Worm (Caenorhabditis elegans) whole organism, L4 larva: Measurements from ENCODE around the gene ent-3.

Source experiments
- F37D6.2 ChIP-seq: sonication (generic microtip); optimal IDR thresholded peaks from 2 replicates; lab custom pipeline; 2016; ENCODE audit warnings: mild to moderate bottlenecking, missing genetic modification characterization, missing compliant biosample characterization
- F44E2.7 ChIP-seq: fragments of 200-800 bp; sonication (Bioruptor generic); IDR thresholded peaks from 2 replicates; pipeline ENCODE4 v2.1.2; 2022; ENCODE audit warnings: missing genetic modification characterization, missing compliant biosample characterization
- F49E8.2 ChIP-seq: sonication (generic microtip); optimal IDR thresholded peaks from 2 replicates; lab custom pipeline; 2016; ENCODE audit warnings: missing compliant biosample characterization, mild to moderate bottlenecking, missing genetic modification characterization, borderline replicate concordance
- R02D3.7 ChIP-seq: fragments of 150-350 bp; sonication (generic microtip); optimal IDR thresholded peaks from 3 replicates; lab custom pipeline; 2014; ENCODE audit warnings: missing biosample characterization, missing genetic modification characterization
- Y75B8A.6 ChIP-seq: fragments of 200-800 bp; sonication (Bioruptor generic); IDR thresholded peaks from 2 replicates; pipeline ENCODE4 v1.3.6; 2022; ENCODE audit warnings: missing genetic modification reagents, missing genetic modification characterization, missing compliant biosample characterization
- aly-2 ChIP-seq: sonication (generic microtip); optimal IDR thresholded peaks from 2 replicates; lab custom pipeline; 2018; ENCODE audit warnings: missing biosample characterization, missing genetic modification characterization
- ama-1 ChIP-seq: fragments of 150-350 bp; optimal IDR thresholded peaks from 2 replicates; lab custom pipeline; 2014; ENCODE audit warnings: inconsistent platforms, mixed read lengths
- arid-1 ChIP-seq: fragments of 200-800 bp; sonication (Bioruptor generic); conservative IDR thresholded peaks from 2 replicates; pipeline ENCODE4 v1.3.6; 2022; ENCODE audit warnings: missing genetic modification reagents, missing genetic modification characterization, missing compliant biosample characterization
- attf-4 ChIP-seq: sonication (generic microtip); optimal IDR thresholded peaks from 3 replicates; lab custom pipeline; 2017; ENCODE audit warnings: missing biosample characterization, missing genetic modification characterization
- ceh-20 ChIP-seq: fragments of 200-800 bp; sonication (Bioruptor generic); IDR thresholded peaks from 2 replicates; pipeline ENCODE4 v1.3.6; 2022; ENCODE audit warnings: missing genetic modification reagents, missing genetic modification characterization, missing compliant biosample characterization
- ceh-62 ChIP-seq: sonication (generic microtip); optimal IDR thresholded peaks from 2 replicates; lab custom pipeline; 2017; ENCODE audit warnings: missing biosample characterization, missing genetic modification characterization
- ceh-82 ChIP-seq: sonication (generic microtip); optimal IDR thresholded peaks from 2 replicates; lab custom pipeline; 2017; ENCODE audit warnings: missing biosample characterization, missing genetic modification characterization
- ces-1 ChIP-seq: fragments of 150-350 bp; sonication (generic microtip); optimal IDR thresholded peaks from 4 replicates; lab custom pipeline; 2014; ENCODE audit warnings: missing biosample characterization, missing genetic modification reagents, missing genetic modification characterization
- daf-8 ChIP-seq: fragments of 200-800 bp; sonication (Bioruptor generic); IDR thresholded peaks from 2 replicates; pipeline ENCODE4 v1.3.6; 2022; ENCODE audit warnings: missing genetic modification characterization, missing compliant biosample characterization
- dmd-8 ChIP-seq: fragments of 200-800 bp; sonication (Bioruptor generic); IDR thresholded peaks from 2 replicates; pipeline ENCODE4 v1.3.6; 2022; ENCODE audit warnings: missing genetic modification characterization, missing compliant biosample characterization
- dpl-1 ChIP-seq: fragments of 150-350 bp; optimal IDR thresholded peaks from 2 replicates; lab custom pipeline; 2014; ENCODE audit warnings: missing biosample characterization, missing genetic modification reagents, missing genetic modification characterization
- duxl-1 ChIP-seq: sonication (generic microtip); optimal IDR thresholded peaks from 2 replicates; lab custom pipeline; 2016; ENCODE audit warnings: mild to moderate bottlenecking, missing genetic modification characterization, moderate library complexity, missing compliant biosample characterization; ENCODE audit not compliant: poor library complexity
- dve-1 ChIP-seq: sonication (generic microtip); optimal IDR thresholded peaks from 2 replicates; lab custom pipeline; 2017; ENCODE audit warnings: antibody characterized with exemption, mild to moderate bottlenecking, missing genetic modification characterization, missing compliant biosample characterization; ENCODE audit not compliant: insufficient read depth
- fkh-10 ChIP-seq: fragments of 150-350 bp; optimal IDR thresholded peaks from 2 replicates; lab custom pipeline; 2014; ENCODE audit warnings: missing biosample characterization, missing genetic modification reagents, missing genetic modification characterization
- hif-1 ChIP-seq, 2 experiments: sonication (generic microtip); optimal IDR thresholded peaks; 2 replicates each; lab custom pipeline; 2016 to 2017; ENCODE audit warnings: missing compliant biosample characterization in 2 of 2, missing genetic modification characterization in 2 of 2, missing genetic modification reagents in 2 of 2, missing genotype in 2 of 2, mild to moderate bottlenecking in 1 of 2
- lin-15B ChIP-seq: fragments of 150-350 bp; sonication (generic microtip); optimal IDR thresholded peaks from 3 replicates; lab custom pipeline; 2014; ENCODE audit warnings: missing biosample characterization, missing genetic modification characterization
- lir-3 ChIP-seq: sonication (generic microtip); optimal IDR thresholded peaks from 2 replicates; lab custom pipeline; 2016; ENCODE audit warnings: mild to moderate bottlenecking, missing genetic modification characterization, missing compliant biosample characterization
- madf-9 ChIP-seq: fragments of 200-800 bp; sonication (Bioruptor generic); conservative IDR thresholded peaks from 2 replicates; pipeline ENCODE4 v1.3.6; 2022; ENCODE audit warnings: missing genetic modification reagents, missing genetic modification characterization, missing compliant biosample characterization
- mdt-29 ChIP-seq: fragments of 200-800 bp; sonication (Bioruptor generic); IDR thresholded peaks from 2 replicates; pipeline ENCODE4 v1.3.6; 2022; ENCODE audit warnings: missing genetic modification reagents, missing genetic modification characterization, missing compliant biosample characterization
- mep-1 ChIP-seq: fragments of 150-350 bp; sonication (generic microtip); optimal IDR thresholded peaks from 3 replicates; lab custom pipeline; 2014; ENCODE audit warnings: missing biosample characterization, missing genetic modification characterization
- mes-2 ChIP-seq: sonication (generic microtip); optimal IDR thresholded peaks from 2 replicates; lab custom pipeline; 2016; ENCODE audit warnings: missing genotype, mild to moderate bottlenecking, missing genetic modification characterization, missing compliant biosample characterization; ENCODE audit not compliant: poor library complexity, severe bottlenecking
- mxl-2 ChIP-seq: fragments of 200-800 bp; sonication (Bioruptor generic); conservative IDR thresholded peaks from 2 replicates; pipeline ENCODE4 v1.3.6; 2022; ENCODE audit warnings: missing genetic modification reagents, missing genetic modification characterization, missing compliant biosample characterization
- mxl-3 ChIP-seq: fragments of 200-800 bp; sonication (Bioruptor generic); optimal IDR thresholded peaks from 2 replicates; lab custom pipeline; 2018; ENCODE audit warnings: mild to moderate bottlenecking, missing genetic modification characterization, missing compliant biosample characterization
- nhr-10 ChIP-seq: fragments of 150-350 bp; optimal IDR thresholded peaks from 2 replicates; lab custom pipeline; 2014; ENCODE audit warnings: missing biosample characterization, missing genetic modification characterization
- nhr-11 ChIP-seq: fragments of 150-350 bp; optimal IDR thresholded peaks from 2 replicates; lab custom pipeline; 2014; ENCODE audit warnings: missing biosample characterization, missing genetic modification characterization
- nhr-111 ChIP-seq: fragments of 200-800 bp; sonication (Bioruptor generic); optimal IDR thresholded peaks from 2 replicates; lab custom pipeline; 2018; ENCODE audit warnings: mild to moderate bottlenecking, missing genetic modification characterization, missing compliant biosample characterization
- nhr-28 ChIP-seq: fragments of 150-350 bp; optimal IDR thresholded peaks from 2 replicates; lab custom pipeline; 2014; ENCODE audit warnings: missing biosample characterization, missing genetic modification characterization
- nhr-41 ChIP-seq: fragments of 200-800 bp; sonication (Bioruptor generic); IDR thresholded peaks from 2 replicates; pipeline ENCODE4 v1.3.6; 2022; ENCODE audit warnings: missing genetic modification reagents, missing genetic modification characterization, missing compliant biosample characterization
- nhr-42 ChIP-seq: fragments of 200-800 bp; sonication (Bioruptor generic); IDR thresholded peaks from 2 replicates; pipeline ENCODE4 v1.3.6; 2022; ENCODE audit warnings: missing genetic modification characterization, missing compliant biosample characterization
- nhr-48 ChIP-seq: sonication (generic microtip); optimal IDR thresholded peaks from 2 replicates; lab custom pipeline; 2016; ENCODE audit warnings: mild to moderate bottlenecking, missing genetic modification characterization, missing compliant biosample characterization
- nhr-76 ChIP-seq: fragments of 150-350 bp; optimal IDR thresholded peaks from 2 replicates; lab custom pipeline; 2014; ENCODE audit warnings: missing biosample characterization, missing genetic modification characterization
- pha-4 ChIP-seq, 2 experiments: fragments of 150-350 bp in 1 of 2; fragments of 200-800 bp in 1 of 2; sonication (Bioruptor generic) in 1 of 2; IDR thresholded peaks in 1 of 2; optimal IDR thresholded peaks in 1 of 2; 2 replicates each; pipeline versions ENCODE4 v1.3.6 to Lab custom; 2014 to 2022; ENCODE audit warnings: missing genetic modification characterization in 2 of 2, missing genetic modification reagents in 2 of 2, missing biosample characterization in 1 of 2, missing compliant biosample characterization in 1 of 2
- php-3 ChIP-seq: fragments of 200-800 bp; sonication (Bioruptor generic); IDR thresholded peaks from 2 replicates; pipeline ENCODE4 v1.3.6; 2022; ENCODE audit warnings: missing genetic modification reagents, missing genetic modification characterization, missing compliant biosample characterization
- rbr-2 ChIP-seq: sonication (generic microtip); optimal IDR thresholded peaks from 2 replicates; lab custom pipeline; 2016; ENCODE audit warnings: missing genotype, missing genetic modification characterization, missing compliant biosample characterization
- skn-1 ChIP-seq: fragments of 150-350 bp; optimal IDR thresholded peaks from 2 replicates; lab custom pipeline; 2014; ENCODE audit warnings: missing biosample characterization, missing genetic modification characterization
- snpc-1.2 ChIP-seq: fragments of 200-800 bp; sonication (Bioruptor generic); IDR thresholded peaks from 2 replicates; pipeline ENCODE4 v1.3.6; 2022; ENCODE audit warnings: missing genetic modification reagents, missing genetic modification characterization, missing compliant biosample characterization
- snpc-4 ChIP-seq: fragments of 150-350 bp; optimal IDR thresholded peaks from 2 replicates; lab custom pipeline; 2014; ENCODE audit warnings: missing biosample characterization, missing genetic modification characterization
- spr-1 ChIP-seq: sonication (generic microtip); optimal IDR thresholded peaks from 2 replicates; lab custom pipeline; 2016; ENCODE audit warnings: mild to moderate bottlenecking, missing genetic modification characterization, missing compliant biosample characterization
- tag-97 ChIP-seq: fragments of 200-800 bp; sonication (Bioruptor generic); IDR thresholded peaks from 2 replicates; pipeline ENCODE4 v1.3.6; 2022; ENCODE audit warnings: missing genetic modification characterization, missing compliant biosample characterization
- tra-1 ChIP-seq: fragments of 200-800 bp; sonication (Bioruptor generic); IDR thresholded peaks from 2 replicates; pipeline ENCODE4 v1.3.6; 2022; ENCODE audit warnings: missing genetic modification reagents, missing genetic modification characterization, missing compliant biosample characterization
- unc-39 ChIP-seq: sonication (generic microtip); optimal IDR thresholded peaks from 2 replicates; lab custom pipeline; 2017; ENCODE audit warnings: missing biosample characterization, missing genetic modification characterization
- unc-62 ChIP-seq, 3 experiments: fragments of 150-350 bp in 1 of 3; sonication (generic microtip); optimal IDR thresholded peaks in 2 of 3; peaks in 1 of 3; 1 replicate in 1 of 3; 2 replicates in 2 of 3; lab custom pipeline; 2014 to 2017; ENCODE audit warnings: missing biosample characterization in 3 of 3, missing genetic modification characterization in 3 of 3, missing genetic modification reagents in 3 of 3, missing genotype in 1 of 3
- zag-1 ChIP-seq: fragments of 150-350 bp; optimal IDR thresholded peaks from 2 replicates; lab custom pipeline; 2014; ENCODE audit warnings: missing biosample characterization, missing genetic modification characterization
- zfp-3 ChIP-seq: fragments of 200-800 bp; sonication (Bioruptor generic); conservative IDR thresholded peaks from 2 replicates; pipeline ENCODE4 v1.3.6; 2022; ENCODE audit warnings: missing genetic modification reagents, missing genetic modification characterization, missing compliant biosample characterization
- ztf-7 ChIP-seq: fragments of 150-350 bp; optimal IDR thresholded peaks from 2 replicates; lab custom pipeline; 2014; ENCODE audit warnings: missing biosample characterization, missing genetic modification characterization

The ent-3 gene

ce11 chrV:14187104-14187503 lies 48.7 kb downstream of the ent-3 start:
- TF ChIP-seq unc-62 (GFP tag; optimal IDR thresholded peaks at IDR 0.05 in 1 of 2; lab: Kevin White, UChicago) (peak in 1 of 2 experiments; percentile 99), unc-62 (tag; optimal IDR thresholded peaks at IDR 0.05; lab: Kevin White, UChicago) (no peak), fkh-10 (GFP tag; lab: Kevin White, UChicago) (no peak)
- TF ChIP-seq, all 104 proteins: peak for 1

ce11 chrV:14185438-14185837 lies 50.4 kb downstream of the ent-3 start, which contains the start of the genes trm-1 and ints-2:
Gene trm-1, minus strand, starts transcription at chrV:14185612.
Gene ints-2, plus strand, starts transcription at chrV:14185686.
- TF ChIP-seq spr-1 (tag; lab: Kevin White, UChicago): no peak
- no peak for TF ChIP-seq nhr-111 (GFP tag; lab: Kevin White, UChicago)
- TF ChIP-seq arid-1 (GFP tag; lab: Robert Waterston, UW): no peak
- no peak for TF ChIP-seq ceh-82 (tag; lab: Kevin White, UChicago)
- peak; percentile 8 for TF ChIP-seq nhr-11 (tag; lab: Kevin White, UChicago)
- no peak for TF ChIP-seq unc-39 (tag; lab: Kevin White, UChicago)
- no peak for TF ChIP-seq F44E2.7 (GFP tag; lab: Robert Waterston, UW)
- no peak for TF ChIP-seq zag-1 (tag; lab: Kevin White, UChicago)
- no peak for TF ChIP-seq F49E8.2
- no peak for TF ChIP-seq zfp-3 (GFP tag; lab: Robert Waterston, UW)
- no peak for TF ChIP-seq dmd-8 (GFP tag; lab: Robert Waterston, UW)
- peak; percentile 5 for TF ChIP-seq ces-1
- no peak for TF ChIP-seq nhr-41
- no peak for TF ChIP-seq pha-4 (GFP tag; IDR thresholded peaks at IDR 0.05; lab: Robert Waterston, UW)
- no peak for TF ChIP-seq pha-4 (tag; optimal IDR thresholded peaks at IDR 0.05; lab: Kevin White, UChicago)
- no peak for TF ChIP-seq skn-1 (tag; lab: Kevin White, UChicago)
- no peak for TF ChIP-seq ztf-7
- TF ChIP-seq mdt-29 (GFP tag; lab: Robert Waterston, UW): no peak
- no peak for TF ChIP-seq nhr-10 (tag; lab: Kevin White, UChicago)
- no peak for TF ChIP-seq mep-1 (tag; lab: Kevin White, UChicago)
- TF ChIP-seq madf-9 (GFP tag; lab: Robert Waterston, UW): no peak
- TF ChIP-seq ama-1 (lab: Kevin White, UChicago): no peak
- TF ChIP-seq tra-1 (GFP tag; lab: Robert Waterston, UW): no peak
- TF ChIP-seq snpc-1.2 (GFP tag; lab: Robert Waterston, UW): no peak
- TF ChIP-seq dve-1 (tag; lab: Kevin White, UChicago): peak; percentile 47
- TF ChIP-seq mxl-2: no peak
- no peak for TF ChIP-seq R02D3.7 (tag; lab: Kevin White, UChicago)
- no peak for TF ChIP-seq hif-1 (tag; optimal IDR thresholded peaks at IDR 0.05; lab: Kevin White, UChicago)
- no peak for TF ChIP-seq php-3
- no peak for TF ChIP-seq tag-97 (GFP tag; lab: Robert Waterston, UW)
- no peak for TF ChIP-seq ceh-62 (tag; lab: Kevin White, UChicago)
- TF ChIP-seq nhr-48 (tag; lab: Kevin White, UChicago): no peak
- peak; percentile 28 for TF ChIP-seq nhr-28 (tag; lab: Kevin White, UChicago)
- no peak for TF ChIP-seq nhr-42 (GFP tag; lab: Robert Waterston, UW)
- peak; percentile 83 for TF ChIP-seq lin-15B
- TF ChIP-seq daf-8 (GFP tag; lab: Robert Waterston, UW): no peak
- no peak for TF ChIP-seq aly-2 (tag; lab: Kevin White, UChicago)
- no peak for TF ChIP-seq Y75B8A.6 (GFP tag; lab: Robert Waterston, UW)
- no peak for TF ChIP-seq duxl-1 (tag; lab: Kevin White, UChicago)
- no peak for TF ChIP-seq lir-3 (tag; lab: Kevin White, UChicago)
- TF ChIP-seq attf-4 (tag; lab: Kevin White, UChicago): no peak
- no peak for TF ChIP-seq F37D6.2
- peak; percentile 66 for TF ChIP-seq dpl-1 (GFP tag; lab: Kevin White, UChicago)
- TF ChIP-seq rbr-2: peak; percentile 53
- TF ChIP-seq mxl-3 (GFP tag; lab: Kevin White, UChicago): no peak
- peak; percentile 85 for TF ChIP-seq mes-2 (tag; lab: Kevin White, UChicago)
- TF ChIP-seq nhr-76 (tag; lab: Kevin White, UChicago): no peak
- TF ChIP-seq snpc-4 (tag; lab: Kevin White, UChicago): no peak
- no peak for TF ChIP-seq ceh-20
